Worm (Caenorhabditis elegans): ENCODE results near the gene sao-1.

ce11 chrV:13929503-13929902, 34.2 kb upstream of the sao-1 start, which contains the start of gene srxa-13:
- TF ChIP-seq rnt-1 (tag; optimal IDR thresholded peaks at IDR 0.05): no peak
- TF ChIP-seq Y22D7AL.16 (tag; optimal IDR thresholded peaks at IDR 0.05): no peak
- no peak for TF ChIP-seq unc-3 (GFP tag; conservative IDR thresholded peaks at IDR 0.05)
- no peak for TF ChIP-seq unc-3 (tag; optimal IDR thresholded peaks at IDR 0.05)
- no peak for TF ChIP-seq sox-2 (GFP tag; IDR thresholded peaks at IDR 0.05)
- no peak for TF ChIP-seq sox-4 (tag; optimal IDR thresholded peaks at IDR 0.05)
- no peak for TF ChIP-seq fkh-6 (tag; optimal IDR thresholded peaks at IDR 0.05)
- no peak for TF ChIP-seq tbx-7 (tag; optimal IDR thresholded peaks at IDR 0.05)
- TF ChIP-seq lin-11 (tag; optimal IDR thresholded peaks at IDR 0.05): no peak
- no peak for TF ChIP-seq fkh-10 (GFP tag; optimal IDR thresholded peaks at IDR 0.05)
- TF ChIP-seq pqm-1 (tag; optimal IDR thresholded peaks at IDR 0.05): no peak
- no peak for TF ChIP-seq unc-86 (tag; optimal IDR thresholded peaks at IDR 0.05)
- TF ChIP-seq dmd-4 (tag; optimal IDR thresholded peaks at IDR 0.05; ENCODE audit: borderline replicate concordance): no peak
- TF ChIP-seq pha-4 (tag; optimal IDR thresholded peaks at IDR 0.05): no peak
- no peak for TF ChIP-seq nhr-11 (tag; optimal IDR thresholded peaks at IDR 0.05)

Data from whole organism, late embryonic.